Worm (Caenorhabditis elegans) whole organism, L2 larva: ENCODE data around the gene rrf-3.

Source experiments
- C34F6.9 ChIP-seq: fragments of 150-350 bp; optimal IDR thresholded peaks from 2 replicates; lab custom pipeline; 2014; ENCODE audit warnings: missing biosample characterization, missing genetic modification characterization
- F13H6.1 ChIP-seq: sonication (generic microtip); optimal IDR thresholded peaks from 2 replicates; lab custom pipeline; 2016; ENCODE audit warnings: missing genetic modification characterization, missing compliant biosample characterization
- R02D3.7 ChIP-seq: fragments of 150-350 bp; optimal IDR thresholded peaks from 2 replicates; lab custom pipeline; 2014; ENCODE audit warnings: missing biosample characterization, missing genetic modification characterization
- ZK546.5 ChIP-seq: sonication (generic microtip); optimal IDR thresholded peaks from 2 replicates; lab custom pipeline; 2017; ENCODE audit warnings: missing biosample characterization, missing genetic modification characterization
- alr-1 ChIP-seq: fragments of 150-350 bp; optimal IDR thresholded peaks from 2 replicates; lab custom pipeline; 2014; ENCODE audit warnings: missing biosample characterization, missing genetic modification characterization
- aly-2 ChIP-seq: fragments of 150-350 bp; optimal IDR thresholded peaks from 2 replicates; lab custom pipeline; 2014; ENCODE audit warnings: missing biosample characterization, missing genetic modification characterization
- ama-1 ChIP-seq: fragments of 150-350 bp; optimal IDR thresholded peaks from 2 replicates; lab custom pipeline; 2018; ENCODE audit warnings: inconsistent platforms
- ceh-16 ChIP-seq: fragments of 150-350 bp; optimal IDR thresholded peaks from 2 replicates; lab custom pipeline; 2014; ENCODE audit warnings: missing biosample characterization, missing genetic modification characterization
- ceh-82 ChIP-seq: fragments of 150-350 bp; optimal IDR thresholded peaks from 2 replicates; lab custom pipeline; 2014; ENCODE audit warnings: missing biosample characterization, missing genetic modification characterization
- crh-2 ChIP-seq: sonication (generic microtip); optimal IDR thresholded peaks from 2 replicates; lab custom pipeline; 2017; ENCODE audit warnings: missing biosample characterization, missing genetic modification characterization
- dmd-4 ChIP-seq: sonication (generic microtip); optimal IDR thresholded peaks from 2 replicates; lab custom pipeline; 2017; ENCODE audit warnings: missing biosample characterization, missing genetic modification characterization
- egl-27 ChIP-seq: sonication (generic microtip); optimal IDR thresholded peaks from 3 replicates; lab custom pipeline; 2017; ENCODE audit warnings: missing biosample characterization, missing genetic modification reagents, missing genetic modification characterization
- elt-1 ChIP-seq: fragments of 150-350 bp; optimal IDR thresholded peaks from 2 replicates; lab custom pipeline; 2014; ENCODE audit warnings: missing biosample characterization, missing genetic modification characterization
- elt-3 ChIP-seq: sonication (generic microtip); optimal IDR thresholded peaks from 2 replicates; lab custom pipeline; 2017; ENCODE audit warnings: missing biosample characterization, missing genetic modification characterization
- fos-1 ChIP-seq: fragments of 150-350 bp; optimal IDR thresholded peaks from 2 replicates; lab custom pipeline; 2014; ENCODE audit warnings: missing biosample characterization, missing genetic modification characterization
- gmeb-1 ChIP-seq: fragments of 150-350 bp; optimal IDR thresholded peaks from 2 replicates; lab custom pipeline; 2014; ENCODE audit warnings: missing biosample characterization, missing genetic modification characterization
- lin-11 ChIP-seq: fragments of 150-350 bp; sonication (generic microtip); optimal IDR thresholded peaks from 2 replicates; lab custom pipeline; 2014; ENCODE audit warnings: missing biosample characterization, missing genetic modification characterization, inconsistent platforms, mixed read lengths
- lin-13 ChIP-seq: fragments of 150-350 bp; optimal IDR thresholded peaks from 2 replicates; lab custom pipeline; 2014; ENCODE audit warnings: missing biosample characterization, missing genetic modification reagents, missing genetic modification characterization
- lin-39 ChIP-seq: fragments of 150-350 bp; optimal IDR thresholded peaks from 2 replicates; lab custom pipeline; 2014; ENCODE audit warnings: missing biosample characterization, missing genetic modification reagents, missing genetic modification characterization
- lsy-2 ChIP-seq, 2 experiments: fragments of 150-350 bp in 1 of 2; sonication (generic microtip) in 1 of 2; optimal IDR thresholded peaks; 2 replicates each; lab custom pipeline; 2014 to 2017; ENCODE audit warnings: missing biosample characterization in 2 of 2, missing genetic modification characterization in 2 of 2
- mbf-1 ChIP-seq: sonication (generic microtip); optimal IDR thresholded peaks from 2 replicates; lab custom pipeline; 2017; ENCODE audit warnings: missing biosample characterization, missing genetic modification characterization
- mdl-1 ChIP-seq, 2 experiments: fragments of 150-350 bp in 1 of 2; sonication (generic microtip) in 1 of 2; optimal IDR thresholded peaks; 2 replicates each; lab custom pipeline; 2017; ENCODE audit warnings: missing biosample characterization in 2 of 2, missing genetic modification characterization in 2 of 2
- nhr-10 ChIP-seq: sonication (generic microtip); optimal IDR thresholded peaks from 2 replicates; lab custom pipeline; 2017; ENCODE audit warnings: missing biosample characterization, missing genetic modification characterization
- nhr-11 ChIP-seq: fragments of 150-350 bp; optimal IDR thresholded peaks from 2 replicates; lab custom pipeline; 2014; ENCODE audit warnings: missing biosample characterization, missing genetic modification characterization
- nhr-12 ChIP-seq: fragments of 150-350 bp; optimal IDR thresholded peaks from 2 replicates; lab custom pipeline; 2014; ENCODE audit warnings: missing biosample characterization, missing genetic modification characterization
- nhr-129 ChIP-seq: fragments of 150-350 bp; optimal IDR thresholded peaks from 2 replicates; lab custom pipeline; 2014; ENCODE audit warnings: missing biosample characterization, missing genetic modification characterization
- nhr-21 ChIP-seq: fragments of 150-350 bp; optimal IDR thresholded peaks from 2 replicates; lab custom pipeline; 2014; ENCODE audit warnings: missing biosample characterization, missing genetic modification characterization
- nhr-23 ChIP-seq: fragments of 150-350 bp; optimal IDR thresholded peaks from 2 replicates; lab custom pipeline; 2014; ENCODE audit warnings: missing biosample characterization, missing genetic modification reagents, missing genetic modification characterization
- nhr-237 ChIP-seq: fragments of 150-350 bp; optimal IDR thresholded peaks from 2 replicates; lab custom pipeline; 2014; ENCODE audit warnings: missing biosample characterization, missing genetic modification characterization
- nhr-25 ChIP-seq: fragments of 150-350 bp; sonication (generic microtip); optimal IDR thresholded peaks from 3 replicates; lab custom pipeline; 2014; ENCODE audit warnings: missing biosample characterization, missing genetic modification characterization
- nhr-6 ChIP-seq: fragments of 150-350 bp; optimal IDR thresholded peaks from 2 replicates; lab custom pipeline; 2014; ENCODE audit warnings: missing biosample characterization, missing genetic modification characterization
- nhr-77 ChIP-seq: fragments of 150-350 bp; optimal IDR thresholded peaks from 2 replicates; lab custom pipeline; 2014; ENCODE audit warnings: missing biosample characterization, missing genetic modification characterization
- peb-1 ChIP-seq: fragments of 150-350 bp; optimal IDR thresholded peaks from 2 replicates; lab custom pipeline; 2014; ENCODE audit warnings: missing biosample characterization, missing genetic modification characterization
- sem-4 ChIP-seq: fragments of 150-350 bp; optimal IDR thresholded peaks from 2 replicates; lab custom pipeline; 2014; ENCODE audit warnings: missing biosample characterization, missing genetic modification reagents, missing genetic modification characterization
- skn-1 ChIP-seq: sonication (generic microtip); optimal IDR thresholded peaks from 2 replicates; lab custom pipeline; 2017; ENCODE audit warnings: missing biosample characterization, missing genetic modification characterization
- sma-3 ChIP-seq: sonication (generic microtip); optimal IDR thresholded peaks from 2 replicates; lab custom pipeline; 2016; ENCODE audit warnings: missing genetic modification reagents, missing genetic modification characterization, missing compliant biosample characterization
- sma-9 ChIP-seq, 2 experiments: fragments of 150-350 bp in 1 of 2; sonication (generic microtip) in 1 of 2; optimal IDR thresholded peaks; 2 replicates each; lab custom pipeline; 2014 to 2016; ENCODE audit warnings: missing genetic modification characterization in 2 of 2, mild to moderate bottlenecking in 1 of 2, missing biosample characterization in 1 of 2, missing compliant biosample characterization in 1 of 2, missing genetic modification reagents in 1 of 2, moderate library complexity in 1 of 2
- snpc-4 ChIP-seq: fragments of 150-350 bp; optimal IDR thresholded peaks from 2 replicates; lab custom pipeline; 2014; ENCODE audit warnings: missing biosample characterization, missing genetic modification characterization
- unc-39 ChIP-seq: fragments of 150-350 bp; optimal IDR thresholded peaks from 2 replicates; lab custom pipeline; 2014; ENCODE audit warnings: missing biosample characterization, missing genetic modification characterization
- unc-55 ChIP-seq: fragments of 150-350 bp; sonication (generic microtip); optimal IDR thresholded peaks from 3 replicates; lab custom pipeline; 2014; ENCODE audit warnings: missing biosample characterization, missing genetic modification reagents, missing genetic modification characterization
- unc-62 ChIP-seq: fragments of 150-350 bp; optimal IDR thresholded peaks from 2 replicates; lab custom pipeline; 2014; ENCODE audit warnings: missing biosample characterization, missing genetic modification reagents, missing genetic modification characterization
- ztf-11 ChIP-seq: sonication (generic microtip); optimal IDR thresholded peaks from 2 replicates; lab custom pipeline; 2017; ENCODE audit warnings: missing biosample characterization, missing genetic modification characterization
- ztf-4 ChIP-seq: fragments of 150-350 bp; optimal IDR thresholded peaks from 2 replicates; lab custom pipeline; 2014; ENCODE audit warnings: missing biosample characterization, missing genetic modification characterization

The rrf-3 gene

ce11 chrII:8162120-8162648 is at the start of gene rrf-3, which contains the start of gene emb-27:
Gene rrf-3 (plus strand): TSS chrII:8162465.
Gene emb-27 (minus strand): TSS chrII:8162170.
- TF ChIP-seq nhr-12 (tag; lab: Kevin White, UChicago): no peak
- TF ChIP-seq nhr-10 (tag; lab: Kevin White, UChicago): no peak
- TF ChIP-seq C34F6.9 (tag; lab: Kevin White, UChicago): peak; percentile 92
- peak; percentile 49 for TF ChIP-seq nhr-129 (tag; lab: Kevin White, UChicago)
- TF ChIP-seq unc-39: no peak
- no peak for TF ChIP-seq mbf-1 (tag; lab: Kevin White, UChicago)
- peak; percentile 15 to 78 for TF ChIP-seq lsy-2 (tag; optimal IDR thresholded peaks at IDR 0.05; lab: Kevin White, UChicago)
- TF ChIP-seq egl-27 (tag; lab: Kevin White, UChicago): no peak
- TF ChIP-seq alr-1 (tag; lab: Kevin White, UChicago): no peak
- no peak for TF ChIP-seq sma-9 (GFP tag; optimal IDR thresholded peaks at IDR 0.05; lab: Kevin White, UChicago)
- TF ChIP-seq sma-9 (tag; optimal IDR thresholded peaks at IDR 0.05; lab: Kevin White, UChicago): no peak
- no peak for TF ChIP-seq nhr-6
- TF ChIP-seq ceh-82: no peak
- no peak for TF ChIP-seq nhr-25
- TF ChIP-seq fos-1 (tag; lab: Kevin White, UChicago): peak; percentile 22
- TF ChIP-seq skn-1 (tag; lab: Kevin White, UChicago): no peak
- no peak for TF ChIP-seq nhr-11 (tag; lab: Kevin White, UChicago)
- TF ChIP-seq peb-1 (tag; lab: Kevin White, UChicago): no peak
- TF ChIP-seq ztf-11: no peak
- TF ChIP-seq elt-3 (tag; lab: Kevin White, UChicago): no peak
- TF ChIP-seq, all 48 proteins: peak for 4

- TF ChIP-seq unc-55 (GFP tag; lab: Kevin White, UChicago): no peak
- TF ChIP-seq fos-1 (tag; lab: Kevin White, UChicago): no peak
- TF ChIP-seq R02D3.7 (tag; lab: Kevin White, UChicago): no peak
- no peak for TF ChIP-seq peb-1 (tag; lab: Kevin White, UChicago)
- TF ChIP-seq lin-39 (tag; lab: Kevin White, UChicago): no peak
- TF ChIP-seq nhr-237 (tag; lab: Kevin White, UChicago): no peak
- TF ChIP-seq lin-13 (GFP tag; lab: Kevin White, UChicago): no peak
- no peak for TF ChIP-seq nhr-12 (tag; lab: Kevin White, UChicago)
- TF ChIP-seq aly-2 (tag; lab: Kevin White, UChicago): no peak
- TF ChIP-seq ztf-4 (tag; lab: Kevin White, UChicago): no peak
- no peak for TF ChIP-seq alr-1 (tag; lab: Kevin White, UChicago)
- TF ChIP-seq, all 48 proteins: peak for 0
These were observed 46.1 kb upstream of the rrf-3 start, which contains the start of gene unc-105 for ce11 chrII:8116159-8116558. Gene unc-105 (plus strand): TSS chrII:8116459.

- TF ChIP-seq nhr-129 (tag; lab: Kevin White, UChicago) (peak; percentile 24), F13H6.1 (peak; percentile 1), ztf-11 (no peak), nhr-77 (no peak), mdl-1 (tag; optimal IDR thresholded peaks at IDR 0.05; lab: Kevin White, UChicago) (no peak), lsy-2 (tag; optimal IDR thresholded peaks at IDR 0.05; lab: Kevin White, UChicago) (peak in 1 of 2 experiments; percentile 5), sma-9 (GFP tag; optimal IDR thresholded peaks at IDR 0.05; lab: Kevin White, UChicago) (peak; percentile 50), sma-9 (tag; optimal IDR thresholded peaks at IDR 0.05; lab: Kevin White, UChicago) (no peak), nhr-6 (no peak), ZK546.5 (tag; lab: Kevin White, UChicago) (no peak)
These were observed 44.8 kb upstream of the rrf-3 start for ce11 chrII:8117426-8117825.

ce11 chrII:8124867-8125266 is 37.4 kb upstream of the rrf-3 start, which contains the start of gene ire-1:
Gene ire-1 (minus strand): TSS chrII:8124910.
- TF ChIP-seq ZK546.5 (tag; lab: Kevin White, UChicago): no peak
- TF ChIP-seq unc-39: no peak
- TF ChIP-seq peb-1 (tag; lab: Kevin White, UChicago): no peak
- no peak for TF ChIP-seq ztf-4 (tag; lab: Kevin White, UChicago)
- TF ChIP-seq crh-2: peak; percentile 84
- no peak for TF ChIP-seq mdl-1 (tag; optimal IDR thresholded peaks at IDR 0.05; lab: Kevin White, UChicago)
- no peak for TF ChIP-seq nhr-237 (tag; lab: Kevin White, UChicago)
- peak; percentile 64 for TF ChIP-seq fos-1 (tag; lab: Kevin White, UChicago)
- TF ChIP-seq sma-3 (GFP tag; lab: Kevin White, UChicago): no peak
- peak; percentile 49 for TF ChIP-seq sma-9 (GFP tag; optimal IDR thresholded peaks at IDR 0.05; lab: Kevin White, UChicago)
- TF ChIP-seq sma-9 (tag; optimal IDR thresholded peaks at IDR 0.05; lab: Kevin White, UChicago): no peak
- TF ChIP-seq unc-55 (GFP tag; lab: Kevin White, UChicago): peak; percentile 94
- TF ChIP-seq C34F6.9 (tag; lab: Kevin White, UChicago): peak; percentile 71
- no peak for TF ChIP-seq nhr-21 (tag; lab: Kevin White, UChicago)
- TF ChIP-seq nhr-25: no peak
- TF ChIP-seq snpc-4 (tag; lab: Kevin White, UChicago): peak; percentile 40
- no peak for TF ChIP-seq sem-4 (tag; lab: Kevin White, UChicago)
- peak; percentile 93 to 99 for TF ChIP-seq lsy-2 (tag; optimal IDR thresholded peaks at IDR 0.05; lab: Kevin White, UChicago)
- TF ChIP-seq nhr-129 (tag; lab: Kevin White, UChicago): peak; percentile 76
- no peak for TF ChIP-seq ceh-16 (tag; lab: Kevin White, UChicago)
- no peak for TF ChIP-seq elt-1 (tag; lab: Kevin White, UChicago)
- TF ChIP-seq R02D3.7 (tag; lab: Kevin White, UChicago): no peak
- no peak for TF ChIP-seq ceh-82
- no peak for TF ChIP-seq aly-2 (tag; lab: Kevin White, UChicago)
- TF ChIP-seq nhr-11 (tag; lab: Kevin White, UChicago): no peak
- no peak for TF ChIP-seq dmd-4 (tag; lab: Kevin White, UChicago)
- TF ChIP-seq gmeb-1: peak; percentile 49
- TF ChIP-seq unc-62: no peak
- TF ChIP-seq nhr-23 (tag; lab: Kevin White, UChicago): no peak
- TF ChIP-seq ama-1: no peak
- no peak for TF ChIP-seq nhr-77
- no peak for TF ChIP-seq mbf-1 (tag; lab: Kevin White, UChicago)
- peak; percentile 69 for TF ChIP-seq lin-11 (tag; lab: Kevin White, UChicago)
- no peak for TF ChIP-seq lin-39 (tag; lab: Kevin White, UChicago)
